Worm (Caenorhabditis elegans): ENCODE data around the gene F47D12.9.

- no peak for TF ChIP-seq tra-4 (tag; optimal IDR thresholded peaks at IDR 0.05)
- no peak for TF ChIP-seq hnd-1 (tag; optimal IDR thresholded peaks at IDR 0.05)
- no peak for TF ChIP-seq flt-1 (GFP tag; IDR thresholded peaks at IDR 0.05)
- TF ChIP-seq hmbx-1 (tag; optimal IDR thresholded peaks at IDR 0.05) = no peak
- TF ChIP-seq pes-1 (GFP tag; IDR thresholded peaks at IDR 0.05) = no peak
- no peak for TF ChIP-seq ceh-36 (tag; optimal IDR thresholded peaks at IDR 0.05)
- TF ChIP-seq tbx-37 (GFP tag; conservative IDR thresholded peaks at IDR 0.05) = no peak
- no peak for TF ChIP-seq ama-1 (optimal IDR thresholded peaks at IDR 0.05)
- TF ChIP-seq B0310.2 (tag; optimal IDR thresholded peaks at IDR 0.05) = no peak
- no peak for TF ChIP-seq ets-7 (tag; optimal IDR thresholded peaks at IDR 0.05)
- no peak for TF ChIP-seq scrt-1 (GFP tag; IDR thresholded peaks at IDR 0.05)
Measured at ce11 chrIII:6264447-6264846, 38.7 kb downstream of the F47D12.9 start, which contains the start of gene srg-5.

Data from whole organism, early embryonic.